Worm (Caenorhabditis elegans) whole organism, late embryonic: ENCODE data around the gene pcn-1.

Source experiments
- C08G9.2 ChIP-seq: sonication (generic microtip); optimal IDR thresholded peaks from 2 replicates; lab custom pipeline; 2016; ENCODE audit warnings: mild to moderate bottlenecking, missing genetic modification characterization, moderate library complexity, missing compliant biosample characterization
- C38D4.7 ChIP-seq: fragments of 200-800 bp; sonication (Bioruptor generic); optimal IDR thresholded peaks from 2 replicates; lab custom pipeline; 2018; ENCODE audit warnings: mild to moderate bottlenecking, missing genetic modification characterization, moderate library complexity, missing compliant biosample characterization
- F13H6.1 ChIP-seq: sonication (generic microtip); optimal IDR thresholded peaks from 2 replicates; lab custom pipeline; 2016; ENCODE audit warnings: missing genetic modification characterization, missing compliant biosample characterization
- T23F11.4 ChIP-seq: fragments of 200-800 bp; sonication (Bioruptor generic); optimal IDR thresholded peaks from 2 replicates; lab custom pipeline; 2018; ENCODE audit warnings: mild to moderate bottlenecking, missing genetic modification characterization, missing compliant biosample characterization
- ahr-1 ChIP-seq: sonication (generic microtip); optimal IDR thresholded peaks from 2 replicates; lab custom pipeline; 2016; ENCODE audit warnings: missing genetic modification characterization, missing compliant biosample characterization
- ama-1 ChIP-seq: fragments of 150-350 bp; optimal IDR thresholded peaks from 2 replicates; lab custom pipeline; 2014
- ceh-18 ChIP-seq: sonication (generic microtip); optimal IDR thresholded peaks from 2 replicates; lab custom pipeline; 2016; ENCODE audit warnings: missing genetic modification characterization, missing compliant biosample characterization
- ceh-2 ChIP-seq: sonication (generic microtip); optimal IDR thresholded peaks from 2 replicates; lab custom pipeline; 2016; ENCODE audit warnings: missing genotype, missing genetic modification characterization, missing compliant biosample characterization
- ceh-24 ChIP-seq: sonication (generic microtip); optimal IDR thresholded peaks from 2 replicates; lab custom pipeline; 2016; ENCODE audit warnings: mild to moderate bottlenecking, missing genetic modification characterization, missing compliant biosample characterization
- ceh-30 ChIP-seq: fragments of 150-350 bp; optimal IDR thresholded peaks from 2 replicates; lab custom pipeline; 2014; ENCODE audit warnings: missing biosample characterization, missing genetic modification characterization
- ceh-31 ChIP-seq: sonication (generic microtip); optimal IDR thresholded peaks from 2 replicates; lab custom pipeline; 2016; ENCODE audit warnings: missing genetic modification characterization, missing compliant biosample characterization
- ceh-34 ChIP-seq: sonication (generic microtip); optimal IDR thresholded peaks from 2 replicates; lab custom pipeline; 2016; ENCODE audit warnings: mild to moderate bottlenecking, missing genetic modification characterization, missing compliant biosample characterization
- ceh-48 ChIP-seq: sonication (generic microtip); optimal IDR thresholded peaks from 2 replicates; lab custom pipeline; 2016; ENCODE audit warnings: missing genetic modification characterization, inconsistent platforms, missing compliant biosample characterization
- ceh-6 ChIP-seq: fragments of 200-800 bp; sonication (Bioruptor generic); optimal IDR thresholded peaks from 2 replicates; lab custom pipeline; 2018; ENCODE audit warnings: mild to moderate bottlenecking, missing genetic modification characterization, missing compliant biosample characterization
- ceh-9 ChIP-seq: sonication (generic microtip); optimal IDR thresholded peaks from 2 replicates; lab custom pipeline; 2016; ENCODE audit warnings: mild to moderate bottlenecking, missing genetic modification characterization, inconsistent platforms, missing compliant biosample characterization
- che-1 ChIP-seq: sonication (generic microtip); optimal IDR thresholded peaks from 2 replicates; lab custom pipeline; 2016; ENCODE audit warnings: mild to moderate bottlenecking, missing genetic modification characterization, missing compliant biosample characterization
- dmd-4 ChIP-seq: sonication (generic microtip); optimal IDR thresholded peaks from 2 replicates; lab custom pipeline; 2016; ENCODE audit warnings: borderline replicate concordance, missing genetic modification characterization, missing compliant biosample characterization
- ets-4 ChIP-seq: sonication (generic microtip); optimal IDR thresholded peaks from 2 replicates; lab custom pipeline; 2016; ENCODE audit warnings: missing genetic modification characterization, missing compliant biosample characterization
- eyg-1 ChIP-seq: sonication (generic microtip); optimal IDR thresholded peaks from 2 replicates; lab custom pipeline; 2016; ENCODE audit warnings: missing genotype, missing genetic modification characterization, missing compliant biosample characterization
- fax-1 ChIP-seq: sonication (generic microtip); optimal IDR thresholded peaks from 2 replicates; lab custom pipeline; 2016; ENCODE audit warnings: missing genotype, missing genetic modification characterization, missing compliant biosample characterization
- gmeb-2 ChIP-seq: sonication (generic microtip); optimal IDR thresholded peaks from 2 replicates; lab custom pipeline; 2016; ENCODE audit warnings: missing genetic modification characterization, inconsistent platforms, missing compliant biosample characterization
- hlh-13 ChIP-seq: fragments of 200-800 bp; sonication (Bioruptor generic); optimal IDR thresholded peaks from 2 replicates; lab custom pipeline; 2018; ENCODE audit warnings: mild to moderate bottlenecking, missing genetic modification characterization, missing compliant biosample characterization
- hlh-15 ChIP-seq: sonication (generic microtip); optimal IDR thresholded peaks from 2 replicates; lab custom pipeline; 2016; ENCODE audit warnings: missing genetic modification characterization, missing compliant biosample characterization
- hlh-30 ChIP-seq: sonication (generic microtip); optimal IDR thresholded peaks from 2 replicates; lab custom pipeline; 2017; ENCODE audit warnings: antibody characterized with exemption, missing genetic modification characterization, missing compliant biosample characterization; ENCODE audit not compliant: insufficient read depth
- hlh-6 ChIP-seq: sonication (generic microtip); optimal IDR thresholded peaks from 2 replicates; lab custom pipeline; 2016; ENCODE audit warnings: missing genotype, missing genetic modification characterization, missing compliant biosample characterization
- hlh-8 ChIP-seq: sonication (generic microtip); optimal IDR thresholded peaks from 2 replicates; lab custom pipeline; 2016; ENCODE audit warnings: missing genotype, missing genetic modification characterization, missing compliant biosample characterization
- lim-6 ChIP-seq: sonication (generic microtip); optimal IDR thresholded peaks from 2 replicates; lab custom pipeline; 2016; ENCODE audit warnings: missing genetic modification characterization, missing compliant biosample characterization
- mec-3 ChIP-seq: sonication (generic microtip); optimal IDR thresholded peaks from 2 replicates; lab custom pipeline; 2016; ENCODE audit warnings: borderline replicate concordance, missing genetic modification characterization, missing compliant biosample characterization
- nfya-1 ChIP-seq: sonication (generic microtip); optimal IDR thresholded peaks from 2 replicates; lab custom pipeline; 2017; ENCODE audit warnings: missing genetic modification characterization, mild to moderate bottlenecking, missing compliant biosample characterization, antibody characterized with exemption, moderate library complexity
- nhr-11 ChIP-seq: fragments of 150-350 bp; optimal IDR thresholded peaks from 2 replicates; lab custom pipeline; 2014; ENCODE audit warnings: missing biosample characterization, missing genetic modification characterization
- npax-4 ChIP-seq: sonication (generic microtip); optimal IDR thresholded peaks from 2 replicates; lab custom pipeline; 2016; ENCODE audit warnings: missing genetic modification characterization, missing compliant biosample characterization
- odd-2 ChIP-seq: sonication (generic microtip); optimal IDR thresholded peaks from 2 replicates; lab custom pipeline; 2017; ENCODE audit warnings: antibody characterized with exemption, mild to moderate bottlenecking, missing genetic modification characterization, missing compliant biosample characterization
- pag-3 ChIP-seq: sonication (generic microtip); optimal IDR thresholded peaks from 2 replicates; lab custom pipeline; 2016; ENCODE audit warnings: missing compliant biosample characterization, missing genetic modification characterization, borderline replicate concordance
- pha-4 ChIP-seq: fragments of 150-350 bp; optimal IDR thresholded peaks from 2 replicates; lab custom pipeline; 2018; ENCODE audit warnings: missing biosample characterization, missing genetic modification reagents, missing genetic modification characterization
- pqm-1 ChIP-seq: sonication (generic microtip); optimal IDR thresholded peaks from 2 replicates; lab custom pipeline; 2016; ENCODE audit warnings: missing genetic modification characterization, missing compliant biosample characterization
- rnt-1 ChIP-seq: sonication (generic microtip); optimal IDR thresholded peaks from 2 replicates; lab custom pipeline; 2016; ENCODE audit warnings: missing genetic modification characterization, missing compliant biosample characterization
- sox-2 ChIP-seq: fragments of 200-800 bp; sonication (Bioruptor generic); IDR thresholded peaks from 2 replicates; pipeline ENCODE4 v1.3.6; 2022; ENCODE audit warnings: missing genetic modification reagents, missing genetic modification characterization, missing compliant biosample characterization
- sox-4 ChIP-seq: sonication (generic microtip); optimal IDR thresholded peaks from 2 replicates; lab custom pipeline; 2017; ENCODE audit warnings: mild to moderate bottlenecking, missing genetic modification characterization, inconsistent platforms, missing compliant biosample characterization
- syd-9 ChIP-seq: sonication (generic microtip); optimal IDR thresholded peaks from 2 replicates; lab custom pipeline; 2016; ENCODE audit warnings: mild to moderate bottlenecking, missing genetic modification characterization, moderate library complexity, missing compliant biosample characterization
- tbx-2 ChIP-seq: sonication (generic microtip); optimal IDR thresholded peaks from 2 replicates; lab custom pipeline; 2016; ENCODE audit warnings: missing genetic modification characterization, missing compliant biosample characterization
- tbx-7 ChIP-seq: sonication (generic microtip); optimal IDR thresholded peaks from 2 replicates; lab custom pipeline; 2016; ENCODE audit warnings: missing genotype, missing genetic modification characterization, missing compliant biosample characterization
- ttx-3 ChIP-seq: sonication (generic microtip); optimal IDR thresholded peaks from 2 replicates; lab custom pipeline; 2016; ENCODE audit warnings: missing genetic modification reagents, missing genetic modification characterization, missing compliant biosample characterization
- unc-3 ChIP-seq, 2 experiments: fragments of 200-800 bp in 1 of 2; sonication (Bioruptor generic) in 1 of 2; sonication (generic microtip) in 1 of 2; conservative IDR thresholded peaks in 1 of 2; optimal IDR thresholded peaks in 1 of 2; 2 replicates each; pipeline versions ENCODE4 v1.3.6 to Lab custom; 2016 to 2022; ENCODE audit warnings: missing compliant biosample characterization in 2 of 2, missing genetic modification characterization in 2 of 2, missing genetic modification reagents in 1 of 2
- unc-42 ChIP-seq: sonication (generic microtip); optimal IDR thresholded peaks from 2 replicates; lab custom pipeline; 2016; ENCODE audit warnings: missing genotype, missing genetic modification characterization, missing compliant biosample characterization
- unc-55 ChIP-seq: sonication (generic microtip); optimal IDR thresholded peaks from 2 replicates; lab custom pipeline; 2017; ENCODE audit warnings: missing biosample characterization, missing genetic modification reagents, missing genetic modification characterization
- zip-5 ChIP-seq: sonication (generic microtip); optimal IDR thresholded peaks from 2 replicates; lab custom pipeline; 2016; ENCODE audit warnings: missing genetic modification characterization, missing compliant biosample characterization
- ztf-16 ChIP-seq: sonication (generic microtip); optimal IDR thresholded peaks from 2 replicates; lab custom pipeline; 2017; ENCODE audit warnings: missing genetic modification characterization, missing compliant biosample characterization

The pcn-1 gene

DNA sequence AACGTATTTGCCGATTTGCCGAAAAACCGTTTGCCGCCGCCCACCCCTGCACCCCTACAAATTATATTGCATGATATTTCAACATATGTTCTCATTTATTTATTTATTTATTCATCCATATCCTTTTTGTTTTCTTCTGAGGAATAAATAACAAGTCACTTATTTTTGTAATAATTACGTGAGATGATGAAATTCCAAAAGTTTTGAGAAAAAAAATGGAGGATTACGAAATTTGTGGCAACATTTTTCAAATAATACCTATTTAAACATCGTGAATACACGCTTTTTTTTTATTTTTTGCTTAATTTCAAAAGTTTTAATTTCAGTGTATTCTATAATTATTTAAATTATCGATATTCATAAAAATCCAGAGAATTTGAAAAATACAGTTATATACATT, 47.7 kb upstream of the pcn-1 start:
- TF ChIP-seq nfya-1 (tag; lab: Kevin White, UChicago): no peak
- TF ChIP-seq lim-6 (tag; lab: Kevin White, UChicago): no peak
- TF ChIP-seq sox-2 (GFP tag; lab: Robert Waterston, UW): no peak
- TF ChIP-seq unc-3 (GFP tag; conservative IDR thresholded peaks at IDR 0.05; lab: Robert Waterston, UW): no peak
- no peak for TF ChIP-seq unc-3 (tag; optimal IDR thresholded peaks at IDR 0.05; lab: Kevin White, UChicago)
- TF ChIP-seq mec-3 (tag; lab: Kevin White, UChicago): no peak
- no peak for TF ChIP-seq che-1 (tag; lab: Kevin White, UChicago)
- no peak for TF ChIP-seq ahr-1 (tag; lab: Kevin White, UChicago)
- no peak for TF ChIP-seq hlh-30 (tag; lab: Kevin White, UChicago)
- no peak for TF ChIP-seq npax-4 (tag; lab: Kevin White, UChicago)
- no peak for TF ChIP-seq ceh-2
- no peak for TF ChIP-seq dmd-4 (tag; lab: Kevin White, UChicago)
- no peak for TF ChIP-seq tbx-7 (tag; lab: Kevin White, UChicago)
- no peak for TF ChIP-seq fax-1 (tag; lab: Kevin White, UChicago)

DNA sequence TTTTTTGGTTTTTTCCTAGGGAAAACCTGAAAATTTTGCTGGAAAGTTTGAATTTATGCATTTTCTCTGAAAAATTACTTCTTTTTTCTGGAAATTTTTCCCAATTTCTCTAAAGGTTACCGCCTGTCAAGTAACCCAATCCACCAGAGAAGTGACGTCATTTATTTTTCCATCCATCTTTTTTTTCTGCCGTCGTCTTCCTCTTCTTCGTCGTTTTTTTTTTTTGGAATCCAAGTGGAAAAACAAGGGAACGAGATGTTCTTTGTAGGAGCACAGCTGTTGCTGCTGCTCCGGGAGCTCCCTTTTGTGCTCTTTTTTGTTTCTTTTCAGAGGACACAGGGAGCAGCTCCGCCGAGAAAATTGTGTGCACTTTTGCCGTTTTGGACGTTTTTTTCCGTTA, 45.1 kb upstream of the pcn-1 start:
- TF ChIP-seq eyg-1 (no peak), dmd-4 (tag; lab: Kevin White, UChicago) (no peak), unc-3 (GFP tag; conservative IDR thresholded peaks at IDR 0.05; lab: Robert Waterston, UW) (no peak), unc-3 (tag; optimal IDR thresholded peaks at IDR 0.05; lab: Kevin White, UChicago) (no peak), sox-2 (GFP tag; lab: Robert Waterston, UW) (no peak), pha-4 (tag; lab: Kevin White, UChicago) (no peak), hlh-15 (tag; lab: Kevin White, UChicago) (no peak), ceh-9 (no peak), sox-4 (no peak), syd-9 (tag; lab: Kevin White, UChicago) (no peak)

ce11 chrIV:4093087-4093486, 43.8 kb upstream of the pcn-1 start:
- TF ChIP-seq pqm-1 (tag; lab: Kevin White, UChicago) (no peak), pha-4 (tag; lab: Kevin White, UChicago) (no peak), zip-5 (no peak), ceh-18 (tag; lab: Kevin White, UChicago) (peak; percentile 73), ceh-2 (peak; percentile 17), gmeb-2 (no peak), unc-55 (peak; percentile 8), F13H6.1 (peak; percentile 20), unc-3 (GFP tag; conservative IDR thresholded peaks at IDR 0.05; lab: Robert Waterston, UW) (no peak), unc-3 (tag; optimal IDR thresholded peaks at IDR 0.05; lab: Kevin White, UChicago) (no peak), npax-4 (tag; lab: Kevin White, UChicago) (no peak), ets-4 (tag; lab: Kevin White, UChicago) (no peak), eyg-1 (no peak), sox-4 (no peak), nhr-11 (tag; lab: Kevin White, UChicago) (no peak), unc-42 (tag; lab: Kevin White, UChicago) (peak; percentile 17), ceh-30 (tag; lab: Kevin White, UChicago) (no peak), pag-3 (tag; lab: Kevin White, UChicago) (no peak), odd-2 (tag; lab: Kevin White, UChicago) (no peak), hlh-15 (tag; lab: Kevin White, UChicago) (no peak), ceh-6 (GFP tag; lab: Kevin White, UChicago) (no peak), ceh-31 (tag; lab: Kevin White, UChicago) (peak; percentile 66), ztf-16 (tag; lab: Kevin White, UChicago) (no peak), ceh-48 (tag; lab: Kevin White, UChicago) (peak; percentile 22), nfya-1 (tag; lab: Kevin White, UChicago) (peak; percentile 74), hlh-6 (tag; lab: Kevin White, UChicago) (no peak), ama-1 (lab: Kevin White, UChicago) (no peak), hlh-13 (GFP tag; lab: Kevin White, UChicago) (no peak), rnt-1 (tag; lab: Kevin White, UChicago) (no peak), hlh-8 (tag; lab: Kevin White, UChicago) (no peak), hlh-30 (tag; lab: Kevin White, UChicago) (no peak), ceh-24 (tag; lab: Kevin White, UChicago) (no peak), tbx-7 (tag; lab: Kevin White, UChicago) (no peak), ceh-34 (peak; percentile 27), ttx-3 (no peak), T23F11.4 (GFP tag; lab: Kevin White, UChicago) (no peak), tbx-2 (tag; lab: Kevin White, UChicago) (peak; percentile 29), C38D4.7 (GFP tag; lab: Kevin White, UChicago) (no peak), C08G9.2 (tag; lab: Kevin White, UChicago) (peak; percentile 37)
